Worm (Caenorhabditis elegans) whole organism, young adult: ENCODE results near the gene nud-1.

Experiments used
- B0019.2 ChIP-seq: fragments of 200-800 bp; sonication (Bioruptor generic); conservative IDR thresholded peaks from 2 replicates; pipeline ENCODE4 v1.3.6; 2022; ENCODE audit warnings: missing genetic modification reagents, missing genetic modification characterization, missing compliant biosample characterization
- C17E4.6 ChIP-seq: fragments of 200-800 bp; sonication (Bioruptor generic); IDR thresholded peaks from 2 replicates; pipeline ENCODE4 v1.3.6; 2022; ENCODE audit warnings: missing genetic modification reagents, missing genetic modification characterization, missing compliant biosample characterization
- F10E7.11 ChIP-seq: sonication (generic microtip); optimal IDR thresholded peaks from 2 replicates; lab custom pipeline; 2017; ENCODE audit warnings: mild to moderate bottlenecking, missing genetic modification characterization, moderate library complexity, missing compliant biosample characterization
- F37B4.10 ChIP-seq: fragments of 200-800 bp; sonication (Bioruptor generic); IDR thresholded peaks from 2 replicates; pipeline ENCODE4 v1.3.6; 2022; ENCODE audit warnings: missing genetic modification characterization, missing compliant biosample characterization
- F52B5.7 ChIP-seq: sonication (generic microtip); optimal IDR thresholded peaks from 2 replicates; lab custom pipeline; 2016; ENCODE audit warnings: mild to moderate bottlenecking, missing genetic modification characterization, missing compliant biosample characterization
- F55B11.4 ChIP-seq: sonication (generic microtip); optimal IDR thresholded peaks from 2 replicates; lab custom pipeline; 2016; ENCODE audit warnings: missing compliant biosample characterization, missing genetic modification characterization, borderline replicate concordance; ENCODE audit not compliant: insufficient read depth
- K11D2.4 ChIP-seq: fragments of 200-800 bp; sonication (Bioruptor generic); IDR thresholded peaks from 2 replicates; pipeline ENCODE4 v1.3.6; 2022; ENCODE audit warnings: missing genetic modification reagents, missing genetic modification characterization, missing compliant biosample characterization
- Y53F4B.3 ChIP-seq: fragments of 200-800 bp; sonication (Bioruptor generic); IDR thresholded peaks from 2 replicates; pipeline ENCODE4 v1.3.6; 2022; ENCODE audit warnings: missing genetic modification reagents, missing genetic modification characterization, missing compliant biosample characterization
- Y53G8AR.9 ChIP-seq: fragments of 200-800 bp; sonication (Bioruptor generic); conservative IDR thresholded peaks from 2 replicates; pipeline ENCODE4 v1.3.6; 2022; ENCODE audit warnings: missing genetic modification reagents, missing genetic modification characterization, missing compliant biosample characterization
- Y79H2A.3 ChIP-seq: fragments of 200-800 bp; sonication (Bioruptor generic); conservative IDR thresholded peaks from 2 replicates; pipeline ENCODE4 v1.3.6; 2022; ENCODE audit warnings: missing genetic modification reagents, missing genetic modification characterization, missing compliant biosample characterization
- ama-1 ChIP-seq, 3 experiments: fragments of 150-350 bp in 1 of 3; sonication (generic microtip) in 2 of 3; optimal IDR thresholded peaks; 2 replicates each; lab custom pipeline; 2014 to 2018; ENCODE audit warnings: missing biosample characterization in 2 of 3, missing genetic modification characterization in 2 of 3, missing genetic modification reagents in 2 of 3
- attf-5 ChIP-seq: fragments of 200-800 bp; sonication (Bioruptor generic); optimal IDR thresholded peaks from 2 replicates; lab custom pipeline; 2018; ENCODE audit warnings: mild to moderate bottlenecking, missing genetic modification characterization, missing compliant biosample characterization
- attf-6 ChIP-seq: fragments of 200-800 bp; sonication (Bioruptor generic); IDR thresholded peaks from 2 replicates; pipeline ENCODE4 v1.3.6; 2022; ENCODE audit warnings: missing genetic modification reagents, missing genetic modification characterization, missing compliant biosample characterization
- ccch-3 ChIP-seq: fragments of 200-800 bp; sonication (Bioruptor generic); optimal IDR thresholded peaks from 2 replicates; lab custom pipeline; 2018; ENCODE audit warnings: mild to moderate bottlenecking, missing genetic modification characterization, missing compliant biosample characterization
- cebp-2 ChIP-seq: fragments of 200-800 bp; sonication (Bioruptor generic); IDR thresholded peaks from 2 replicates; pipeline ENCODE4 v1.3.6; 2022; ENCODE audit warnings: missing genetic modification characterization, missing compliant biosample characterization
- ceh-27 ChIP-seq: fragments of 200-800 bp; sonication (Bioruptor generic); optimal IDR thresholded peaks from 2 replicates; lab custom pipeline; 2018; ENCODE audit warnings: mild to moderate bottlenecking, missing genetic modification characterization, moderate library complexity, missing compliant biosample characterization
- dpff-1 ChIP-seq: sonication (generic microtip); optimal IDR thresholded peaks from 2 replicates; lab custom pipeline; 2017; ENCODE audit warnings: mild to moderate bottlenecking, missing genetic modification characterization, missing compliant biosample characterization
- dpl-1 ChIP-seq: fragments of 150-350 bp; optimal IDR thresholded peaks from 2 replicates; lab custom pipeline; 2014; ENCODE audit warnings: missing biosample characterization, missing genetic modification reagents, missing genetic modification characterization
- efl-1 ChIP-seq: fragments of 150-350 bp; optimal IDR thresholded peaks from 2 replicates; lab custom pipeline; 2014; ENCODE audit warnings: missing biosample characterization, missing genetic modification reagents, missing genetic modification characterization
- egl-18 ChIP-seq: fragments of 200-800 bp; sonication (Bioruptor generic); IDR thresholded peaks from 2 replicates; pipeline ENCODE4 v1.3.6; 2022; ENCODE audit warnings: missing genetic modification reagents, missing genetic modification characterization, missing compliant biosample characterization
- egrh-3 ChIP-seq: fragments of 200-800 bp; sonication (Bioruptor generic); IDR thresholded peaks from 2 replicates; pipeline ENCODE4 v1.3.6; 2022; ENCODE audit warnings: missing genetic modification reagents, missing genetic modification characterization, missing compliant biosample characterization
- fkh-3 ChIP-seq: sonication (generic microtip); optimal IDR thresholded peaks from 2 replicates; lab custom pipeline; 2016; ENCODE audit warnings: mild to moderate bottlenecking, missing genetic modification characterization, missing compliant biosample characterization
- hlh-12 ChIP-seq: sonication (generic microtip); optimal IDR thresholded peaks from 2 replicates; lab custom pipeline; 2016; ENCODE audit warnings: missing genetic modification characterization, missing compliant biosample characterization
- hlh-26 ChIP-seq: fragments of 200-800 bp; sonication (Bioruptor generic); conservative IDR thresholded peaks from 2 replicates; pipeline ENCODE4 v1.3.6; 2022; ENCODE audit warnings: missing genetic modification reagents, missing genetic modification characterization, missing compliant biosample characterization
- hmg-1.2 ChIP-seq: fragments of 200-800 bp; sonication (Bioruptor generic); IDR thresholded peaks from 2 replicates; pipeline ENCODE4 v1.3.6; 2022; ENCODE audit warnings: missing genetic modification reagents, missing genetic modification characterization, missing compliant biosample characterization
- hmg-20 ChIP-seq: fragments of 200-800 bp; sonication (Bioruptor generic); IDR thresholded peaks from 2 replicates; pipeline ENCODE4 v1.3.6; 2022; ENCODE audit warnings: missing genetic modification reagents, missing genetic modification characterization, missing compliant biosample characterization
- hsf-1 ChIP-seq: fragments of 200-800 bp; sonication (Bioruptor generic); IDR thresholded peaks from 2 replicates; pipeline ENCODE4 v1.3.6; 2022; ENCODE audit warnings: missing genetic modification reagents, missing genetic modification characterization, missing compliant biosample characterization
- let-526 ChIP-seq: fragments of 200-800 bp; sonication (Bioruptor generic); IDR thresholded peaks from 2 replicates; pipeline ENCODE4 v1.3.6; 2022; ENCODE audit warnings: missing genetic modification reagents, missing genetic modification characterization, missing compliant biosample characterization
- lin-26 ChIP-seq: fragments of 200-800 bp; sonication (Bioruptor generic); IDR thresholded peaks from 2 replicates; pipeline ENCODE4 v1.3.6; 2022; ENCODE audit warnings: missing genetic modification reagents, missing genetic modification characterization, missing compliant biosample characterization
- lin-35 ChIP-seq, 3 experiments: fragments of 150-350 bp in 2 of 3; sonication (generic microtip) in 1 of 3; optimal IDR thresholded peaks; 2 replicates each; lab custom pipeline; 2014 to 2018; ENCODE audit warnings: missing biosample characterization in 3 of 3, missing genetic modification characterization in 3 of 3, missing genetic modification reagents in 3 of 3
- lir-1 ChIP-seq: fragments of 200-800 bp; sonication (Bioruptor generic); conservative IDR thresholded peaks from 2 replicates; pipeline ENCODE4 v1.3.6; 2022; ENCODE audit warnings: missing genetic modification reagents, missing genetic modification characterization, missing compliant biosample characterization
- lsy-27 ChIP-seq: sonication (generic microtip); optimal IDR thresholded peaks from 2 replicates; lab custom pipeline; 2017; ENCODE audit warnings: missing genetic modification characterization, mild to moderate bottlenecking, missing compliant biosample characterization, antibody characterized with exemption, missing genotype, borderline replicate concordance; ENCODE audit not compliant: insufficient read depth
- madf-8 ChIP-seq: fragments of 200-800 bp; sonication (Bioruptor generic); conservative IDR thresholded peaks from 2 replicates; pipeline ENCODE4 v1.3.6; 2022; ENCODE audit warnings: missing genetic modification reagents, missing genetic modification characterization, missing compliant biosample characterization
- mcd-1 ChIP-seq: fragments of 200-800 bp; sonication (Bioruptor generic); IDR thresholded peaks from 2 replicates; pipeline ENCODE4 v1.3.6; 2022; ENCODE audit warnings: missing genetic modification reagents, missing genetic modification characterization, missing compliant biosample characterization
- mxl-1 ChIP-seq: sonication (generic microtip); optimal IDR thresholded peaks from 2 replicates; lab custom pipeline; 2016; ENCODE audit warnings: missing genetic modification characterization, missing compliant biosample characterization
- nfya-1 ChIP-seq: sonication (generic microtip); optimal IDR thresholded peaks from 2 replicates; lab custom pipeline; 2017; ENCODE audit warnings: antibody characterized with exemption, missing compliant biosample characterization, missing genetic modification characterization, borderline replicate concordance; ENCODE audit not compliant: insufficient read depth
- nfya-2 ChIP-seq: fragments of 200-800 bp; sonication (Bioruptor generic); IDR thresholded peaks from 2 replicates; pipeline ENCODE4 v1.3.6; 2022; ENCODE audit warnings: missing genetic modification reagents, missing genetic modification characterization, missing compliant biosample characterization
- nfyb-1 ChIP-seq: fragments of 200-800 bp; sonication (Bioruptor generic); IDR thresholded peaks from 2 replicates; pipeline ENCODE4 v1.3.6; 2022; ENCODE audit warnings: missing genetic modification reagents, missing genetic modification characterization, missing compliant biosample characterization
- nhr-179 ChIP-seq: sonication (generic microtip); optimal IDR thresholded peaks from 2 replicates; lab custom pipeline; 2016; ENCODE audit warnings: mild to moderate bottlenecking, missing genetic modification characterization, missing compliant biosample characterization
- nhr-27 ChIP-seq: fragments of 200-800 bp; sonication (Bioruptor generic); optimal IDR thresholded peaks from 2 replicates; lab custom pipeline; 2018; ENCODE audit warnings: mild to moderate bottlenecking, missing genetic modification characterization, moderate library complexity, missing compliant biosample characterization
- pha-4 ChIP-seq: fragments of 150-350 bp; sonication (generic microtip); optimal IDR thresholded peaks from 2 replicates; lab custom pipeline; 2014; ENCODE audit warnings: missing biosample characterization, missing genetic modification reagents, missing genetic modification characterization
- snpc-1.1 ChIP-seq: sonication (generic microtip); optimal IDR thresholded peaks from 2 replicates; lab custom pipeline; 2017; ENCODE audit warnings: missing genetic modification characterization, mild to moderate bottlenecking, missing compliant biosample characterization, antibody characterized with exemption, moderate library complexity, missing genotype, missing genetic modification reagents; ENCODE audit not compliant: insufficient read depth
- tbp1 ChIP-seq: fragments of 200-800 bp; sonication (Bioruptor generic); optimal IDR thresholded peaks from 2 replicates; lab custom pipeline; 2018; ENCODE audit warnings: mild to moderate bottlenecking, missing genetic modification characterization, missing compliant biosample characterization
- tlf-1 ChIP-seq: fragments of 200-800 bp; sonication (Bioruptor generic); optimal IDR thresholded peaks from 2 replicates; lab custom pipeline; 2018; ENCODE audit warnings: mild to moderate bottlenecking, missing genetic modification characterization, missing compliant biosample characterization
- zfh-2 ChIP-seq: fragments of 200-800 bp; sonication (Bioruptor generic); conservative IDR thresholded peaks from 2 replicates; pipeline ENCODE4 v1.3.6; 2022; ENCODE audit warnings: missing genetic modification reagents, missing genetic modification characterization, missing compliant biosample characterization
- ztf-18 ChIP-seq: sonication (generic microtip); optimal IDR thresholded peaks from 2 replicates; lab custom pipeline; 2016; ENCODE audit warnings: missing genotype, mild to moderate bottlenecking, missing genetic modification characterization, missing compliant biosample characterization
- ztf-25 ChIP-seq: fragments of 200-800 bp; sonication (Bioruptor generic); IDR thresholded peaks from 2 replicates; pipeline ENCODE4 v1.3.6; 2022; ENCODE audit warnings: missing genetic modification reagents, missing genetic modification characterization, missing compliant biosample characterization
- ztf-26 ChIP-seq: sonication (generic microtip); optimal IDR thresholded peaks from 2 replicates; lab custom pipeline; 2017; ENCODE audit warnings: missing genetic modification characterization, missing compliant biosample characterization
- ztf-3 ChIP-seq: fragments of 200-800 bp; sonication (Bioruptor generic); optimal IDR thresholded peaks from 2 replicates; lab custom pipeline; 2018; ENCODE audit warnings: mild to moderate bottlenecking, missing genetic modification characterization, missing compliant biosample characterization

The nud-1 gene

ce11 chrIII:13377249-13377648, 35.9 kb downstream of the nud-1 start (continued):
- TF ChIP-seq hlh-26 (GFP tag; lab: Robert Waterston, UW) (no peak), C17E4.6 (GFP tag; lab: Robert Waterston, UW) (no peak), tbp1 (GFP tag; lab: Kevin White, UChicago) (peak; percentile 6), ztf-26 (tag; lab: Kevin White, UChicago) (no peak), lir-1 (no peak), dpl-1 (GFP tag; lab: Kevin White, UChicago) (no peak), lin-26 (GFP tag; lab: Robert Waterston, UW) (no peak), attf-5 (GFP tag; lab: Kevin White, UChicago) (peak; percentile 71), snpc-1.1 (tag; lab: Kevin White, UChicago) (no peak), hmg-20 (GFP tag; lab: Robert Waterston, UW) (no peak), nfya-1 (no peak), ccch-3 (GFP tag; lab: Kevin White, UChicago) (no peak), hlh-12 (tag; lab: Kevin White, UChicago) (no peak), Y79H2A.3 (GFP tag; lab: Robert Waterston, UW) (no peak), dpff-1 (no peak), ama-1 (optimal IDR thresholded peaks at IDR 0.05; lab: Kevin White, UChicago) (no peak), ama-1 (GFP tag; optimal IDR thresholded peaks at IDR 0.05; lab: Kevin White, UChicago) (no peak), pha-4 (tag; lab: Kevin White, UChicago) (no peak), F55B11.4 (no peak), nhr-179 (tag; lab: Kevin White, UChicago) (no peak), ztf-3 (no peak), F52B5.7 (no peak), B0019.2 (GFP tag; lab: Robert Waterston, UW) (no peak), lin-35 (GFP tag; optimal IDR thresholded peaks at IDR 0.05; lab: Kevin White, UChicago) (peak in 1 of 3 experiments; percentile 53), F37B4.10 (no peak), Y53G8AR.9 (GFP tag; lab: Robert Waterston, UW) (no peak), egl-18 (no peak), fkh-3 (tag; lab: Kevin White, UChicago) (no peak), hmg-1.2 (GFP tag; lab: Robert Waterston, UW) (peak; percentile 91), ztf-18 (peak; percentile 61), zfh-2 (GFP tag; lab: Robert Waterston, UW) (no peak), egrh-3 (no peak), let-526 (GFP tag; lab: Robert Waterston, UW) (no peak), mxl-1 (no peak), F10E7.11 (tag; lab: Kevin White, UChicago) (no peak), Y53F4B.3 (GFP tag; lab: Robert Waterston, UW) (no peak), cebp-2 (GFP tag; lab: Robert Waterston, UW) (no peak), nhr-27 (tag; lab: Kevin White, UChicago) (no peak), attf-6 (GFP tag; lab: Robert Waterston, UW) (no peak), mcd-1 (GFP tag; lab: Robert Waterston, UW) (peak; percentile 49; the same call in 1 of the 2 replicates), hsf-1 (GFP tag; lab: Robert Waterston, UW) (no peak), K11D2.4 (GFP tag; lab: Robert Waterston, UW) (peak; percentile 72), tlf-1 (GFP tag; lab: Kevin White, UChicago) (no peak), nfyb-1 (GFP tag; lab: Robert Waterston, UW) (peak; percentile 71; the same call in 1 of the 2 replicates), efl-1 (no peak), lsy-27 (tag; lab: Kevin White, UChicago) (no peak), ceh-27 (GFP tag; lab: Kevin White, UChicago) (no peak), ztf-25 (GFP tag; lab: Robert Waterston, UW) (no peak), madf-8 (GFP tag; lab: Robert Waterston, UW) (no peak), nfya-2 (GFP tag; lab: Robert Waterston, UW) (no peak)
